Worm (Caenorhabditis elegans) whole organism, L1 larva: Measurements from ENCODE around the gene C45B11.5.

Source experiments
- C16A3.4 ChIP-seq: fragments of 150-350 bp; optimal IDR thresholded peaks from 2 replicates; lab custom pipeline; 2014; ENCODE audit warnings: missing biosample characterization, missing genetic modification characterization
- C34B4.2 ChIP-seq: sonication (generic microtip); optimal IDR thresholded peaks from 2 replicates; lab custom pipeline; 2017; ENCODE audit warnings: mild to moderate bottlenecking, missing genetic modification characterization, missing compliant biosample characterization
- F16B12.6 ChIP-seq: fragments of 150-350 bp; optimal IDR thresholded peaks from 2 replicates; lab custom pipeline; 2014; ENCODE audit warnings: missing biosample characterization, missing genetic modification characterization
- aly-2 ChIP-seq: fragments of 150-350 bp; optimal IDR thresholded peaks from 2 replicates; lab custom pipeline; 2014; ENCODE audit warnings: missing biosample characterization, missing genetic modification characterization
- ceh-63 ChIP-seq: fragments of 200-800 bp; sonication (Bioruptor generic); optimal IDR thresholded peaks from 2 replicates; lab custom pipeline; 2018; ENCODE audit warnings: mild to moderate bottlenecking, missing genetic modification characterization, missing compliant biosample characterization
- ceh-8 ChIP-seq: fragments of 200-800 bp; sonication (Bioruptor generic); optimal IDR thresholded peaks from 2 replicates; lab custom pipeline; 2018; ENCODE audit warnings: mild to moderate bottlenecking, missing genetic modification characterization, moderate library complexity, missing compliant biosample characterization
- ceh-82 ChIP-seq, 3 experiments: fragments of 150-350 bp in 1 of 3; sonication (generic microtip) in 2 of 3; optimal IDR thresholded peaks; 2 replicates each; lab custom pipeline; 2014 to 2017; ENCODE audit warnings: missing biosample characterization in 3 of 3, missing genetic modification characterization in 3 of 3
- dpl-1 ChIP-seq, 3 experiments: fragments of 150-350 bp in 2 of 3; sonication (generic microtip) in 1 of 3; optimal IDR thresholded peaks; 2 replicates each; lab custom pipeline; 2014 to 2017; ENCODE audit warnings: missing biosample characterization in 3 of 3, missing genetic modification characterization in 3 of 3, missing genetic modification reagents in 3 of 3
- efl-1 ChIP-seq, 4 experiments: fragments of 150-350 bp; optimal IDR thresholded peaks in 3 of 4; peaks in 1 of 4; 1 replicate in 1 of 4; 2 replicates in 3 of 4; lab custom pipeline; 2014; ENCODE audit warnings: missing biosample characterization in 2 of 4, missing genetic modification characterization in 2 of 4, missing genetic modification reagents in 2 of 4
- egl-13 ChIP-seq: sonication (generic microtip); optimal IDR thresholded peaks from 2 replicates; lab custom pipeline; 2016; ENCODE audit warnings: missing genotype, missing genetic modification reagents, missing genetic modification characterization, missing compliant biosample characterization
- egl-27 ChIP-seq, 2 experiments: fragments of 150-350 bp in 1 of 2; sonication (generic microtip); optimal IDR thresholded peaks; 3 replicates each; lab custom pipeline; 2017 to 2018; ENCODE audit warnings: missing biosample characterization in 2 of 2, missing genetic modification characterization in 2 of 2, missing genetic modification reagents in 2 of 2
- elt-3 ChIP-seq, 6 experiments: fragments of 150-350 bp in 1 of 6; sonication (generic microtip); optimal IDR thresholded peaks; 2 replicates each; lab custom pipeline; 2017 to 2018; ENCODE audit warnings: missing biosample characterization in 6 of 6, missing genetic modification characterization in 6 of 6, inconsistent platforms in 1 of 6
- ets-5 ChIP-seq: fragments of 200-800 bp; sonication (Bioruptor generic); IDR thresholded peaks from 2 replicates; pipeline ENCODE4 v1.3.6; 2022; ENCODE audit warnings: missing genetic modification characterization, missing compliant biosample characterization
- fkh-4 ChIP-seq: sonication (generic microtip); optimal IDR thresholded peaks from 2 replicates; lab custom pipeline; 2016; ENCODE audit warnings: missing compliant biosample characterization, missing genetic modification characterization, borderline replicate concordance
- fkh-8 ChIP-seq: sonication (generic microtip); optimal IDR thresholded peaks from 2 replicates; lab custom pipeline; 2016; ENCODE audit warnings: mild to moderate bottlenecking, missing genetic modification characterization, missing compliant biosample characterization
- fos-1 ChIP-seq: fragments of 150-350 bp; optimal IDR thresholded peaks from 2 replicates; lab custom pipeline; 2014; ENCODE audit warnings: missing biosample characterization, missing genetic modification characterization
- grh-1 ChIP-seq: fragments of 200-800 bp; sonication (Bioruptor generic); IDR thresholded peaks from 2 replicates; pipeline ENCODE4 v1.3.6; 2022; ENCODE audit warnings: missing genetic modification reagents, missing genetic modification characterization, missing compliant biosample characterization
- hlh-17 ChIP-seq: fragments of 200-800 bp; sonication (Bioruptor generic); optimal IDR thresholded peaks from 2 replicates; lab custom pipeline; 2018; ENCODE audit warnings: missing genetic modification characterization, mild to moderate bottlenecking, missing compliant biosample characterization, moderate library complexity, borderline replicate concordance
- hlh-4 ChIP-seq: sonication (generic microtip); optimal IDR thresholded peaks from 2 replicates; lab custom pipeline; 2016; ENCODE audit warnings: mild to moderate bottlenecking, missing genetic modification characterization, missing compliant biosample characterization
- irx-1 ChIP-seq: sonication (generic microtip); optimal IDR thresholded peaks from 2 replicates; lab custom pipeline; 2016; ENCODE audit warnings: missing genetic modification characterization, missing compliant biosample characterization
- lin-14 ChIP-seq: fragments of 200-800 bp; sonication (Bioruptor generic); optimal IDR thresholded peaks from 2 replicates; lab custom pipeline; 2018; ENCODE audit warnings: mild to moderate bottlenecking, missing genetic modification characterization, moderate library complexity, missing compliant biosample characterization
- lin-35 ChIP-seq, 2 experiments: fragments of 150-350 bp; optimal IDR thresholded peaks; 2 replicates each; lab custom pipeline; 2014; ENCODE audit warnings: missing biosample characterization in 2 of 2, missing genetic modification characterization in 2 of 2, missing genetic modification reagents in 2 of 2
- lir-3 ChIP-seq: sonication (generic microtip); optimal IDR thresholded peaks from 2 replicates; lab custom pipeline; 2016; ENCODE audit warnings: mild to moderate bottlenecking, missing genetic modification characterization, moderate library complexity, missing compliant biosample characterization; ENCODE audit not compliant: poor library complexity
- lsy-2 ChIP-seq, 2 experiments: fragments of 150-350 bp; optimal IDR thresholded peaks; 2 replicates each; lab custom pipeline; 2014; ENCODE audit warnings: missing biosample characterization in 2 of 2, missing genetic modification characterization in 2 of 2
- mef-2 ChIP-seq: fragments of 150-350 bp; optimal IDR thresholded peaks from 2 replicates; lab custom pipeline; 2014; ENCODE audit warnings: missing biosample characterization, missing genetic modification characterization
- nhr-11 ChIP-seq: fragments of 150-350 bp; optimal IDR thresholded peaks from 2 replicates; lab custom pipeline; 2014; ENCODE audit warnings: missing biosample characterization, missing genetic modification characterization
- nhr-71 ChIP-seq: sonication (generic microtip); optimal IDR thresholded peaks from 2 replicates; lab custom pipeline; 2016; ENCODE audit warnings: mild to moderate bottlenecking, missing genetic modification characterization, moderate library complexity, missing compliant biosample characterization
- nhr-76 ChIP-seq: sonication (generic microtip); optimal IDR thresholded peaks from 2 replicates; lab custom pipeline; 2017; ENCODE audit warnings: missing biosample characterization, missing genetic modification characterization
- nhr-77 ChIP-seq: fragments of 150-350 bp; optimal IDR thresholded peaks from 2 replicates; lab custom pipeline; 2014; ENCODE audit warnings: missing biosample characterization, missing genetic modification characterization
- nhr-85 ChIP-seq: sonication (generic microtip); peaks from one replicate; lab custom pipeline; 2016; ENCODE audit warnings: missing genetic modification characterization, inconsistent platforms, missing compliant biosample characterization
- nhr-90 ChIP-seq: sonication (generic microtip); optimal IDR thresholded peaks from 2 replicates; lab custom pipeline; 2016; ENCODE audit warnings: mild to moderate bottlenecking, missing genetic modification characterization, missing compliant biosample characterization; ENCODE audit not compliant: poor library complexity
- pag-3 ChIP-seq: sonication (generic microtip); optimal IDR thresholded peaks from 2 replicates; lab custom pipeline; 2017; ENCODE audit warnings: missing genetic modification characterization, mild to moderate bottlenecking, missing compliant biosample characterization, antibody characterized with exemption, borderline replicate concordance; ENCODE audit not compliant: insufficient read depth
- snpc-4 ChIP-seq: fragments of 150-350 bp; optimal IDR thresholded peaks from 2 replicates; lab custom pipeline; 2014; ENCODE audit warnings: missing biosample characterization, missing genetic modification characterization
- snu-23 ChIP-seq: sonication (generic microtip); optimal IDR thresholded peaks from 2 replicates; lab custom pipeline; 2016; ENCODE audit warnings: missing genetic modification characterization, missing compliant biosample characterization
- sptf-1 ChIP-seq: fragments of 150-350 bp; optimal IDR thresholded peaks from 2 replicates; lab custom pipeline; 2014; ENCODE audit warnings: missing biosample characterization, missing genetic modification characterization
- sup-37 ChIP-seq: fragments of 200-800 bp; sonication (Bioruptor generic); optimal IDR thresholded peaks from 2 replicates; lab custom pipeline; 2018; ENCODE audit warnings: mild to moderate bottlenecking, missing genetic modification characterization, missing compliant biosample characterization
- tlp-1 ChIP-seq: fragments of 150-350 bp; optimal IDR thresholded peaks from 2 replicates; lab custom pipeline; 2014; ENCODE audit warnings: missing biosample characterization, missing genetic modification characterization
- unc-62 ChIP-seq: fragments of 150-350 bp; optimal IDR thresholded peaks from 2 replicates; lab custom pipeline; 2014; ENCODE audit warnings: missing biosample characterization, missing genetic modification reagents, missing genetic modification characterization
- unc-86 ChIP-seq: sonication (generic microtip); optimal IDR thresholded peaks from 2 replicates; lab custom pipeline; 2016; ENCODE audit warnings: missing genetic modification characterization, missing compliant biosample characterization
- xbp-1 ChIP-seq: sonication (generic microtip); optimal IDR thresholded peaks from 2 replicates; lab custom pipeline; 2016; ENCODE audit warnings: missing genetic modification characterization, missing compliant biosample characterization
- zag-1 ChIP-seq: fragments of 150-350 bp; optimal IDR thresholded peaks from 2 replicates; lab custom pipeline; 2014; ENCODE audit warnings: missing biosample characterization, missing genetic modification characterization

The C45B11.5 gene

DNA sequence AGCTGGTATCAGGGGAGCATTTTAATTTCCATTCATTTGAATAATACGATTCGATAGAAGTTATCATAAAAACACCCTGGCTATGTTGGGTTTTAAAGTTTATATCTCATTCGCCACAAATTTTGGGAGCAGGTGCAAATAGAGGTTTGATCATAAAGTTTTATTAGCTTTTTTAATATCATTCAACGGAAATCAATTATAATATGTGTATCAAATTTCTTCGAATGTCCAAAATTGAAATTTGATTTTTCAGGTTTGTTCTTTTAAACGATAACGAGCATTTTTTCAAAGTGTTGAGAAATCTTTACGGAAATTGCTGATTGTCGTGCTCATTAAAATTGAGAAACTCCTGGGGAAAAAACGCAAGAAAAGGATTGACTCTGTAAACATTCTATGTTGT lies 7.1 kb downstream of the C45B11.5 start, which contains the start of gene srh-74:
Gene srh-74, minus strand, starts transcription at position 101 of the 400 bp plus-strand sequence.
- TF ChIP-seq lin-35 (GFP tag; optimal IDR thresholded peaks at IDR 0.05; lab: Kevin White, UChicago): no peak
- no peak for TF ChIP-seq ets-5
- TF ChIP-seq ceh-8 (GFP tag; lab: Kevin White, UChicago): no peak
- TF ChIP-seq zag-1: no peak
- TF ChIP-seq elt-3 (tag; optimal IDR thresholded peaks at IDR 0.05; lab: Kevin White, UChicago): no peak
- TF ChIP-seq egl-13 (tag; lab: Kevin White, UChicago): no peak
- no peak for TF ChIP-seq fkh-4 (tag; lab: Kevin White, UChicago)
- TF ChIP-seq lin-14 (GFP tag; lab: Kevin White, UChicago): no peak
- TF ChIP-seq ceh-82 (tag; optimal IDR thresholded peaks at IDR 0.05; lab: Kevin White, UChicago): no peak
- TF ChIP-seq lir-3 (tag; lab: Kevin White, UChicago): no peak
- no peak for TF ChIP-seq efl-1 (optimal IDR thresholded peaks at IDR 0.05; lab: Kevin White, UChicago)
- TF ChIP-seq efl-1 (GFP tag; optimal IDR thresholded peaks at IDR 0.05 in 1 of 2; lab: Kevin White, UChicago): no peak
- no peak for TF ChIP-seq tlp-1 (tag; lab: Kevin White, UChicago)
- TF ChIP-seq nhr-11 (tag; lab: Kevin White, UChicago): no peak

DNA sequence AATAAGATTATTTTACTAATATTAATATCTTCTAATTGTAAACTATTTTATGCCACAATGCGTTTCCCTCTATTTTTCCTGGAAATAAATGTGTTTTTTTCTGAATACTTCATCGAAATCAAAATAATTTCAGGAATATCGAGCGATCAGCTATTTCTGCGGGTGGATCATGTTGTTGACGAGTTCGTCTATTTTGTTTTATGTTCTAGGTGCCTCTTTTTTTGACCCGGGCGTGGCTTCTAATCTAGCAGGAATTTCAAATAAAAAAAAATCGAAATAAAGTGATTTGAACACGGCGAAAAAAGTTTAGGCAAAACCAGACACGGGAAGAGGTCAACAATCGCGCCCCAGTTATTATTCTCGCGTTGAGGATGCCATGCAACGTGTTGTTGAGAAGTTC lies 10.3 kb downstream of the C45B11.5 start, which contains the start of gene T04C12.33:
Gene T04C12.33, plus strand, starts transcription at position 301 of the 400 bp plus-strand sequence.
- TF ChIP-seq hlh-17 (GFP tag; lab: Kevin White, UChicago): no peak
- no peak for TF ChIP-seq hlh-4
- peak; percentile 13 for TF ChIP-seq nhr-71

DNA sequence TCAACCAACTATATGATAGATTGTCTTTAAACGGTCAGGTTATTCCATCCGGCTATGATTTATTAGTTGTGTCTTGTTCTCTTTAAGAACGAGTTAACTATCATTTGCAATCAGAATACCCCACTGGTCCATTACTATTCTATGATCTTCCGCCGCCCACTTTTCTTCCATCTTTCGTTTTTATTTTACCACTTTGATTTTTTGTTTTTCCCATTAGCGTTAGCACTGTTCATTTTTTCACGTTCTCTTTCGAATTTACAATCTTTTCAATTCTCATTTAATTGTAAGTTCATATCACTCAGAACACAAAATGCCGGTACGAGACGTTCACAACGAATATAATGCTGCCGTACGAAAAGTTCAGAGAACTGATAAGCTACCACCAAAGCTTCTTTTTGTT lies 12.2 kb downstream of the C45B11.5 start, which contains the start of gene T04C12.7:
Gene T04C12.7, plus strand, starts transcription at position 301 of the 400 bp plus-strand sequence.
- TF ChIP-seq fkh-8 (tag; lab: Kevin White, UChicago): no peak
- no peak for TF ChIP-seq lsy-2 (tag; optimal IDR thresholded peaks at IDR 0.05; lab: Kevin White, UChicago)
- no peak for TF ChIP-seq xbp-1 (tag; lab: Kevin White, UChicago)
- no peak for TF ChIP-seq nhr-76 (tag; lab: Kevin White, UChicago)
- no peak for TF ChIP-seq unc-62
- no peak for TF ChIP-seq snpc-4 (tag; lab: Kevin White, UChicago)
- TF ChIP-seq grh-1 (GFP tag; lab: Robert Waterston, UW): no peak
- TF ChIP-seq mef-2 (tag; lab: Kevin White, UChicago): no peak
- no peak for TF ChIP-seq zag-1
- TF ChIP-seq C16A3.4 (tag; lab: Kevin White, UChicago): no peak
- no peak for TF ChIP-seq fkh-4 (tag; lab: Kevin White, UChicago)
- no peak for TF ChIP-seq aly-2 (tag; lab: Kevin White, UChicago)
- TF ChIP-seq pag-3: no peak
- TF ChIP-seq tlp-1 (tag; lab: Kevin White, UChicago): no peak
- TF ChIP-seq lin-35 (GFP tag; optimal IDR thresholded peaks at IDR 0.05; lab: Kevin White, UChicago): no peak
- no peak for TF ChIP-seq unc-86 (tag; lab: Kevin White, UChicago)
- TF ChIP-seq dpl-1 (GFP tag; optimal IDR thresholded peaks at IDR 0.05; lab: Kevin White, UChicago): no peak

DNA sequence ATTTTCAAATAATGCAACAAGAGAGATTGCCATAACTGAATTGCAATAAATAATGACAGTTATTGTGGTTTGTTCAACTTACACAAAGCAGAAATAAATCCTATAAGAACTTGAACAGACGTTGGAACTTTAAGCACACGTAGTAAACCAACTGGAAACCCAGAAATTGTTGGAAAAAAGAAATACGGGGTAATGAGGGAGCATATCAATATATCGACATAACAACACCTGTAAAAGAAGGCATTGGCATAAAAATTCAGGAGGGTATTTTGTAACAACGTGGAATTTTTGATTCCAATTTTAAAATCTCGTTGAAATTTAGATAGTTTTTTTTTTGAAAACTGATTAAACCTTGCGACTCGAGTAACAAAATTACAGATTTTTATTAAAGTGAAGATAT lies 14.9 kb downstream of the C45B11.5 start:
- TF ChIP-seq egl-27 (tag; optimal IDR thresholded peaks at IDR 0.05; lab: Kevin White, UChicago): no peak
- no peak for TF ChIP-seq mef-2 (tag; lab: Kevin White, UChicago)
- no peak for TF ChIP-seq fos-1 (tag; lab: Kevin White, UChicago)
- TF ChIP-seq nhr-90 (tag; lab: Kevin White, UChicago): no peak
- no peak for TF ChIP-seq fkh-8 (tag; lab: Kevin White, UChicago)
- no peak for TF ChIP-seq xbp-1 (tag; lab: Kevin White, UChicago)
- TF ChIP-seq snu-23 (GFP tag; lab: Kevin White, UChicago): no peak
- no peak for TF ChIP-seq sup-37 (GFP tag; lab: Kevin White, UChicago)
- no peak for TF ChIP-seq C34B4.2 (tag; lab: Kevin White, UChicago)
- no peak for TF ChIP-seq F16B12.6 (tag; lab: Kevin White, UChicago)
- no peak for TF ChIP-seq nhr-77 (tag; lab: Kevin White, UChicago)
- TF ChIP-seq snpc-4 (tag; lab: Kevin White, UChicago): no peak
- no peak for TF ChIP-seq irx-1 (tag; lab: Kevin White, UChicago)
- TF ChIP-seq lir-3 (tag; lab: Kevin White, UChicago): no peak
- TF ChIP-seq nhr-85: no peak
- TF ChIP-seq sptf-1: no peak
- no peak for TF ChIP-seq ceh-63 (GFP tag; lab: Kevin White, UChicago)
